Worm (Caenorhabditis elegans) whole organism, L3 larva: Measurements from ENCODE around the gene usp-14.

Source experiments
- ZK546.5 ChIP-seq: sonication (generic microtip); optimal IDR thresholded peaks from 2 replicates; lab custom pipeline; 2017; ENCODE audit warnings: missing biosample characterization, missing genetic modification characterization
- aly-2 ChIP-seq: fragments of 150-350 bp; optimal IDR thresholded peaks from 2 replicates; lab custom pipeline; 2014; ENCODE audit warnings: missing biosample characterization, missing genetic modification characterization
- ceh-9 ChIP-seq: sonication (generic microtip); optimal IDR thresholded peaks from 2 replicates; lab custom pipeline; 2018; ENCODE audit warnings: missing biosample characterization, missing genetic modification characterization
- fkh-10 ChIP-seq: sonication (generic microtip); optimal IDR thresholded peaks from 2 replicates; lab custom pipeline; 2017; ENCODE audit warnings: missing biosample characterization, missing genetic modification reagents, missing genetic modification characterization
- hmg-11 ChIP-seq: sonication (generic microtip); optimal IDR thresholded peaks from 2 replicates; lab custom pipeline; 2016; ENCODE audit warnings: missing genetic modification characterization, missing compliant biosample characterization
- nfya-1 ChIP-seq: sonication (generic microtip); optimal IDR thresholded peaks from 2 replicates; lab custom pipeline; 2017; ENCODE audit warnings: missing genetic modification characterization, mild to moderate bottlenecking, missing compliant biosample characterization, antibody characterized with exemption, moderate library complexity; ENCODE audit not compliant: insufficient read depth
- nhr-77 ChIP-seq: fragments of 150-350 bp; optimal IDR thresholded peaks from 2 replicates; lab custom pipeline; 2014; ENCODE audit warnings: missing biosample characterization, missing genetic modification characterization
- zag-1 ChIP-seq: fragments of 150-350 bp; optimal IDR thresholded peaks from 2 replicates; lab custom pipeline; 2014; ENCODE audit warnings: missing biosample characterization, missing genetic modification characterization

ce11 chrII:14511189-14511588 is 22.7 kb upstream of the usp-14 start, which contains the start of gene K10H10.13:
- TF ChIP-seq aly-2 (tag; lab: Kevin White, UChicago): no peak
- TF ChIP-seq zag-1 (tag; lab: Kevin White, UChicago): no peak
- TF ChIP-seq nfya-1 (tag; lab: Kevin White, UChicago): no peak
- TF ChIP-seq nhr-77 (tag; lab: Kevin White, UChicago): no peak
- no peak for TF ChIP-seq ZK546.5 (tag; lab: Kevin White, UChicago)
- TF ChIP-seq ceh-9 (tag; lab: Kevin White, UChicago): no peak
- no peak for TF ChIP-seq fkh-10 (GFP tag; lab: Kevin White, UChicago)
- no peak for TF ChIP-seq hmg-11 (tag; lab: Kevin White, UChicago)
